Worm (Caenorhabditis elegans) whole organism, dauer: ENCODE data around the gene F21C10.18.

Experiments
- unc-62 ChIP-seq: sonication (generic microtip); optimal IDR thresholded peaks from 2 replicates; lab custom pipeline; 2017; ENCODE audit warnings: missing biosample characterization, missing genetic modification reagents, missing genetic modification characterization

The F21C10.18 gene

ce11 chrV:9122004-9122403 lies 13.7 kb downstream of the F21C10.18 start, which contains the start of gene F21C10.13:
Gene F21C10.13 (plus strand): TSS chrV:9122304.
- no peak for TF ChIP-seq unc-62 (GFP tag; lab: Kevin White, UChicago)

- no peak for TF ChIP-seq unc-62 (GFP tag; lab: Kevin White, UChicago)
These were observed 14.9 kb downstream of the F21C10.18 start, which contains the start of gene F21C10.11 for ce11 chrV:9123186-9123585. Gene F21C10.11 (plus strand): TSS chrV:9123486.

ce11 chrV:9124180-9124579 lies 15.9 kb downstream of the F21C10.18 start, which contains the start of gene F21C10.6:
Gene F21C10.6 (plus strand): TSS chrV:9124480.
- TF ChIP-seq unc-62 (GFP tag; lab: Kevin White, UChicago) = no peak

ce11 chrV:9125345-9125744 lies 17.0 kb downstream of the F21C10.18 start, which contains the start of gene F21C10.5:
Gene F21C10.5 (plus strand): TSS chrV:9125645.
- TF ChIP-seq unc-62 (GFP tag; lab: Kevin White, UChicago) = no peak

ce11 chrV:9126316-9126715 lies 18.0 kb downstream of the F21C10.18 start, which contains the start of gene F21C10.4:
Gene F21C10.4 (plus strand): TSS chrV:9126616.
- TF ChIP-seq unc-62 (GFP tag; lab: Kevin White, UChicago) = no peak

ce11 chrV:9127773-9128172 lies 19.5 kb downstream of the F21C10.18 start, which contains the start of gene F21C10.3:
Gene F21C10.3 (plus strand): TSS chrV:9128073.
- TF ChIP-seq unc-62 (GFP tag; lab: Kevin White, UChicago) = no peak

- no peak for TF ChIP-seq unc-62 (GFP tag; lab: Kevin White, UChicago)
These were observed 20.2 kb downstream of the F21C10.18 start for ce11 chrV:9128562-9128961.

- TF ChIP-seq unc-62 (GFP tag; lab: Kevin White, UChicago) = no peak
These were observed 22.4 kb downstream of the F21C10.18 start, which contains the start of gene F21C10.19 for ce11 chrV:9130766-9131165. Gene F21C10.19 (plus strand): TSS chrV:9131066.

- TF ChIP-seq unc-62 (GFP tag; lab: Kevin White, UChicago) = no peak
These were observed 23.7 kb downstream of the F21C10.18 start, which contains the start of gene F21C10.1 for ce11 chrV:9132043-9132442. Gene F21C10.1 (plus strand): TSS chrV:9132343.

- no peak for TF ChIP-seq unc-62 (GFP tag; lab: Kevin White, UChicago)
These were observed 25.6 kb downstream of the F21C10.18 start, which contains the start of gene B0222.1 for ce11 chrV:9133950-9134349. Gene B0222.1 (plus strand): TSS chrV:9134255.

ce11 chrV:9137618-9138017 lies 29.3 kb downstream of the F21C10.18 start, which contains the start of gene pitr-2:
Gene pitr-2 (minus strand): TSS chrV:9137718.
- TF ChIP-seq unc-62 (GFP tag; lab: Kevin White, UChicago) = no peak

- no peak for TF ChIP-seq unc-62 (GFP tag; lab: Kevin White, UChicago)
These were observed 33.0 kb downstream of the F21C10.18 start, which contains the start of gene pitr-3 for ce11 chrV:9141297-9141696. Gene pitr-3 (minus strand): TSS chrV:9141397.

ce11 chrV:9143896-9144295 lies 35.6 kb downstream of the F21C10.18 start:
- TF ChIP-seq unc-62 (GFP tag; lab: Kevin White, UChicago) = no peak

- TF ChIP-seq unc-62 (GFP tag; lab: Kevin White, UChicago) = no peak
These were observed 37.9 kb downstream of the F21C10.18 start for ce11 chrV:9146196-9146595.

ce11 chrV:9146849-9147557 lies 38.7 kb downstream of the F21C10.18 start, which contains the start of gene spl-2:
Gene spl-2 (minus strand): TSS chrV:9146899.
- no peak for TF ChIP-seq unc-62 (GFP tag; lab: Kevin White, UChicago)

ce11 chrV:9148151-9148550 lies 39.8 kb downstream of the F21C10.18 start:
- no peak for TF ChIP-seq unc-62 (GFP tag; lab: Kevin White, UChicago)
